Worm (Caenorhabditis elegans) whole organism, L4/young adult: ENCODE data around the gene spe-6.

Experiments
- dao-5 ChIP-seq: sonication (generic microtip); optimal IDR thresholded peaks from 2 replicates; lab custom pipeline; 2016; ENCODE audit warnings: missing genotype, missing genetic modification characterization, moderate library complexity, missing compliant biosample characterization
- him-1 ChIP-seq: sonication (generic microtip); optimal IDR thresholded peaks from 2 replicates; lab custom pipeline; 2016; ENCODE audit warnings: missing genotype, missing genetic modification reagents, missing genetic modification characterization, missing compliant biosample characterization

ce11 chrIII:11554701-11555111 is 49.4 kb downstream of the spe-6 start:
- TF ChIP-seq him-1 (tag; lab: Kevin White, UChicago) (no peak), dao-5 (tag; lab: Kevin White, UChicago) (no peak)
